Fruit fly (Drosophila melanogaster) whole organism, pupa: ENCODE measurements around the gene RpL26.

Experiments used
- CG10348 ChIP-seq: fragments of 200-800 bp; sonication (Bioruptor generic); IDR thresholded peaks from 2 replicates; pipeline ENCODE4 v1.3.6; 2022; ENCODE audit warnings: missing biosample characterization, missing genetic modification characterization
- CG12605 ChIP-seq: fragments of 200-800 bp; sonication (Bioruptor generic); IDR thresholded peaks from 2 replicates; pipeline ENCODE4 v1.3.6; 2022; ENCODE audit warnings: missing biosample characterization, missing genetic modification characterization
- CG13204 ChIP-seq: fragments of 200-800 bp; sonication (Bioruptor generic); optimal IDR thresholded peaks from 2 replicates; lab custom pipeline; 2018; ENCODE audit warnings: missing biosample characterization, mild to moderate bottlenecking, missing genetic modification characterization, moderate library complexity
- CG14655 ChIP-seq: fragments of 200-800 bp; sonication (Bioruptor generic); optimal IDR thresholded peaks from 3 replicates; lab custom pipeline; 2017; ENCODE audit warnings: mild to moderate bottlenecking, missing biosample characterization, missing genetic modification reagents, missing genetic modification characterization
- CG15710 ChIP-seq: fragments of 200-800 bp; sonication (Bioruptor generic); optimal IDR thresholded peaks from 2 replicates; lab custom pipeline; 2018; ENCODE audit warnings: missing biosample characterization, mild to moderate bottlenecking, missing genetic modification characterization, moderate library complexity
- CG17806 ChIP-seq: fragments of 200-800 bp; sonication (Bioruptor generic); optimal IDR thresholded peaks from 2 replicates; lab custom pipeline; 2018; ENCODE audit warnings: missing biosample characterization, mild to moderate bottlenecking, missing genetic modification characterization, moderate library complexity
- CG32121 ChIP-seq: fragments of 200-800 bp; sonication (Bioruptor generic); IDR thresholded peaks from 2 replicates; pipeline ENCODE4 v1.3.6; 2022; ENCODE audit warnings: missing biosample characterization, missing genetic modification characterization
- CG34367 ChIP-seq: fragments of 200-800 bp; sonication (Bioruptor generic); optimal IDR thresholded peaks from 2 replicates; lab custom pipeline; 2018; ENCODE audit warnings: missing biosample characterization, mild to moderate bottlenecking, missing genetic modification characterization
- CG4496 ChIP-seq: fragments of 200-800 bp; sonication (Bioruptor generic); IDR thresholded peaks from 3 replicates; pipeline ENCODE4 v1.3.6; 2022; ENCODE audit warnings: missing biosample characterization, missing genetic modification characterization
- CG8301 ChIP-seq: fragments of 200-800 bp; sonication (Bioruptor generic); optimal IDR thresholded peaks from 2 replicates; lab custom pipeline; 2018; ENCODE audit warnings: missing biosample characterization, mild to moderate bottlenecking, missing genetic modification characterization
- CG9948 ChIP-seq: fragments of 200-800 bp; sonication (Bioruptor generic); optimal IDR thresholded peaks from 2 replicates; lab custom pipeline; 2018; ENCODE audit warnings: missing biosample characterization, mild to moderate bottlenecking, missing genetic modification characterization, moderate library complexity
- D1 ChIP-seq: fragments of 200-800 bp; sonication (Bioruptor generic); optimal IDR thresholded peaks from 2 replicates; lab custom pipeline; 2018; ENCODE audit warnings: missing biosample characterization, mild to moderate bottlenecking, missing genetic modification characterization, moderate library complexity
- EcR ChIP-seq: fragments of 200-800 bp; sonication (Bioruptor generic); optimal IDR thresholded peaks from 3 replicates; lab custom pipeline; 2019; ENCODE audit warnings: missing biosample characterization, missing genetic modification characterization, mild to moderate bottlenecking, moderate library complexity, missing genetic modification reagents
- Ets98B ChIP-seq: fragments of 200-800 bp; sonication (Bioruptor generic); IDR thresholded peaks from 2 replicates; pipeline ENCODE4 v1.3.6; 2022; ENCODE audit warnings: missing biosample characterization, missing genetic modification characterization
- Pif1A ChIP-seq: fragments of 200-800 bp; sonication (Bioruptor generic); optimal IDR thresholded peaks from 3 replicates; lab custom pipeline; 2016; ENCODE audit warnings: missing biosample characterization, missing genetic modification characterization
- Pif1B ChIP-seq: fragments of 200-800 bp; sonication (Bioruptor generic); optimal IDR thresholded peaks from 3 replicates; lab custom pipeline; 2016; ENCODE audit warnings: missing biosample characterization, missing genetic modification characterization
- Snoo ChIP-seq: fragments of 200-800 bp; sonication (Bioruptor generic); optimal IDR thresholded peaks from 3 replicates; lab custom pipeline; 2017; ENCODE audit warnings: missing biosample characterization, mild to moderate bottlenecking, missing genetic modification characterization, inconsistent platforms
- fd96Ca ChIP-seq: fragments of 200-800 bp; sonication (Bioruptor generic); IDR thresholded peaks from 3 replicates; pipeline ENCODE4 v1.3.6; 2022; ENCODE audit warnings: missing biosample characterization, missing genetic modification characterization
- gl ChIP-seq: fragments of 200-800 bp; sonication (Bioruptor generic); optimal IDR thresholded peaks from 2 replicates; lab custom pipeline; 2018; ENCODE audit warnings: missing biosample characterization, mild to moderate bottlenecking, missing genetic modification characterization
- rn ChIP-seq: fragments of 200-800 bp; sonication (Bioruptor generic); IDR thresholded peaks from 2 replicates; pipeline ENCODE4 v1.3.6; 2022; ENCODE audit warnings: missing biosample characterization, missing genetic modification characterization

RpL26 gene

DNA sequence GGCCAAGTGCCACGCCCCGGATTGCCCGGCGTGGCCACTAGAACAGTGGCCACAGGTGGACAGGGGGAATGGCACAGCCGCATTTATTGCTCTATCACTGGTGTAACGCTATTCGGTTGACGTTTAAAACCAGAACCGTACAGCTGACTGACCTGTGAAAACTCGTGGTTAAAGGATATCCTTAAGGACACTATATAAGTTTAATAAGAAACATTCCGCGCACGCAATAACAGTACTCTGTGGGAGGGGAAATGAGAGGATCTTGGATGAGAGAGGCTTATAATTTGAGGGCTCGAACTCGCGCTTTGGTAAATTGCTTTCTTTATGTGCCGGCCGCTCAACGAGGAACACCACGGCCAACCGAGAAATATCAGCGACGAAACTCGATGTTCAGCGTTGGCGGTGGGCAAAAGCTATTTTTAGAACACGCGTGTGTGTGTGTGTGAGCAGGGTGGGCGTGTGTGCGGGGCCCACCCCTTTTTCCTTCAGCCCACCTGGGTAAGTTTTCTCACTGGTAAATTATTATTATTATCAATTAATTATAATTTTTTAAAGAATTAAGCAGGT is 2.3 kb upstream of the RpL26 start:
- TF ChIP-seq CG4496 (GFP tag; lab: Robert Waterston, UW), result 0 out of 3 replicates have a peak, but pooled peaks have one; percentile 53
- no peak for TF ChIP-seq CG34367 (tag; lab: Kevin White, UChicago)
- TF ChIP-seq EcR (GFP tag; lab: Kevin White, UChicago), result peak; percentile 51
- TF ChIP-seq rn (GFP tag; lab: Robert Waterston, UW), result no peak

DNA sequence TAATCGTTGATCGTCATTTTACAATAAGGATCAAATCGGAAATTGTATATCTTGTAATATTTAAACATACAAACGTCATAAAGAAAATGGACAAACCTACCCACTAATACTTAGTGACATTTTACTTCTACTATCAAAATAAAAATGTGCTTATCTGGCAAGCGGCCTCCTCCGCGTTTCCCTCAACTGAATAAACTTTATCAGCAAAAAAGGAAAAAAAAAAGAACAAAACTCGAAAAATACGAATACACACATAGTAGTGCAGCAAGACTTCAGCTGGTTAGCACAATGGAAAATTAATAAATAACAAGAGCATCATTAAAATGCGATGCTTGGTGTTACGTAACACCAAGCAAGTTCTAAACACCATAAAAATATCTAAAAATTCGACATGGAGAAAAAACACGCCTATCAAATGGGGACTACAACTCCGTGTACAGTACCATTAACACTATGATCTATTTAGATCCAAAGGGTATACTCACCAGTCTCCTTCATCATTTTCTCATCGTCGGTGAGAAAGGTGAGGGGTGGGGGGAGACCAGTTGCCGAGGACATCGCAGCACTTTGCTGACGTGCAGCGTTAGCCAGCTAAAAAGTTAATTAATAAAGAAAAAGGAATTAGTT is 1.1 kb upstream of the RpL26 start:
- TF ChIP-seq fd96Ca (GFP tag; lab: Robert Waterston, UW), result no peak
- TF ChIP-seq CG12605 (GFP tag; lab: Robert Waterston, UW), result no peak
- 0 out of 3 replicates have a peak, but pooled peaks have one; percentile 5 for TF ChIP-seq CG4496 (GFP tag; lab: Robert Waterston, UW)
- no peak for TF ChIP-seq CG8301 (tag; lab: Kevin White, UChicago)
- TF ChIP-seq D1 (tag; lab: Kevin White, UChicago), result peak; percentile 50
- TF ChIP-seq Pif1A, result no peak
- no peak for TF ChIP-seq CG17806
- TF ChIP-seq CG32121 (GFP tag; lab: Robert Waterston, UW), result no peak
- no peak for TF ChIP-seq CG13204
- no peak for TF ChIP-seq rn (GFP tag; lab: Robert Waterston, UW)
- TF ChIP-seq CG34367 (tag; lab: Kevin White, UChicago), result no peak
- TF ChIP-seq, all 21 proteins: peak for 2

dm6 chr3L:18898086-18898470 is 597 bp upstream of the RpL26 start, which contains the start of gene CG3902:
TSS of gene CG3902 (minus strand) at chr3L:18898293.
- TF ChIP-seq Pif1A (no peak), CG32121 (GFP tag; lab: Robert Waterston, UW) (peak; percentile 37; the same call in 1 of the 2 replicates), gl (tag; lab: Kevin White, UChicago) (no peak), Ets98B (GFP tag; lab: Robert Waterston, UW) (peak; percentile 49; the same call in 1 of the 2 replicates), CG17806 (no peak), Snoo (tag; lab: Kevin White, UChicago) (peak; percentile 25), EcR (GFP tag; lab: Kevin White, UChicago) (peak; percentile 66)

DNA sequence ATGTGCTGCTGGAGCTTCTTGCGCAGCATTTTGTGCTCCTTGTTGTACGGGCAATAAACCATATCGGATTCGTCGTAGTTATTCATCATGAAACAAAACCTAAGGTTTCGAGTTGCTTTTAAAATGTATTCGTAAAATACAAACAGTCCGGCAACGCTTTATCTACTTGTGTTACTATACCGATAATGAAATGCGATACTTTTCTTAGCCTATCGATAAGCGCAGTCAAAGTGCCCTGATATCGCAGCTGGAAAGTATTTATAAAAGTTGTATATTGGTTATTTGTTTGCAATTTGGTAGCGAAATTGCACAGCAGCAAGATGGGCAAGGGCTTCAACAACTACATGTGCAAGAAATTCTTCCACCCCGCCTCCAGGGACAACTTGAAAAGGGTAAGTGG is 2.7 kb downstream of the RpL26 start, which contains the start of the genes arx and CG6843:
arx (minus strand) TSS at position 144 of the 400 bp plus-strand sequence.
CG6843 (plus strand) TSS at position 184 of the 400 bp plus-strand sequence.
- TF ChIP-seq CG4496 (GFP tag; lab: Robert Waterston, UW), result no peak
- TF ChIP-seq gl (tag; lab: Kevin White, UChicago), result no peak
- no peak for TF ChIP-seq CG17806
- no peak for TF ChIP-seq rn (GFP tag; lab: Robert Waterston, UW)
- TF ChIP-seq Pif1B (GFP tag; lab: Kevin White, UChicago), result no peak

- TF ChIP-seq fd96Ca (GFP tag; lab: Robert Waterston, UW), result no peak
- TF ChIP-seq gl (tag; lab: Kevin White, UChicago), result no peak
- TF ChIP-seq Pif1A, result no peak
- TF ChIP-seq CG32121 (GFP tag; lab: Robert Waterston, UW), result no peak
- no peak for TF ChIP-seq CG8301 (tag; lab: Kevin White, UChicago)
- TF ChIP-seq CG4496 (GFP tag; lab: Robert Waterston, UW), result no peak
- no peak for TF ChIP-seq Snoo (tag; lab: Kevin White, UChicago)
- TF ChIP-seq Pif1B (GFP tag; lab: Kevin White, UChicago), result no peak
- TF ChIP-seq, all 21 proteins: peak for 0
Observed at dm6 chr3L:18904772-18905601, 6.3 kb downstream of the RpL26 start, which contains the start of the genes CSN1b and Prp6. TSS of gene CSN1b (minus strand) at chr3L:18904930. TSS of gene Prp6 (plus strand) at chr3L:18905372.

- no peak for TF ChIP-seq CG17806
- TF ChIP-seq CG15710 (tag; lab: Kevin White, UChicago), result no peak
- no peak for TF ChIP-seq Ets98B (GFP tag; lab: Robert Waterston, UW)
- no peak for TF ChIP-seq gl (tag; lab: Kevin White, UChicago)
- no peak for TF ChIP-seq CG14655
- TF ChIP-seq fd96Ca (GFP tag; lab: Robert Waterston, UW), result no peak
- TF ChIP-seq Snoo (tag; lab: Kevin White, UChicago), result no peak
Observed at dm6 chr3L:18911082-18911481, 12.4 kb downstream of the RpL26 start, which contains the start of gene Ir75d. TSS of gene Ir75d (minus strand) at chr3L:18911182.

DNA sequence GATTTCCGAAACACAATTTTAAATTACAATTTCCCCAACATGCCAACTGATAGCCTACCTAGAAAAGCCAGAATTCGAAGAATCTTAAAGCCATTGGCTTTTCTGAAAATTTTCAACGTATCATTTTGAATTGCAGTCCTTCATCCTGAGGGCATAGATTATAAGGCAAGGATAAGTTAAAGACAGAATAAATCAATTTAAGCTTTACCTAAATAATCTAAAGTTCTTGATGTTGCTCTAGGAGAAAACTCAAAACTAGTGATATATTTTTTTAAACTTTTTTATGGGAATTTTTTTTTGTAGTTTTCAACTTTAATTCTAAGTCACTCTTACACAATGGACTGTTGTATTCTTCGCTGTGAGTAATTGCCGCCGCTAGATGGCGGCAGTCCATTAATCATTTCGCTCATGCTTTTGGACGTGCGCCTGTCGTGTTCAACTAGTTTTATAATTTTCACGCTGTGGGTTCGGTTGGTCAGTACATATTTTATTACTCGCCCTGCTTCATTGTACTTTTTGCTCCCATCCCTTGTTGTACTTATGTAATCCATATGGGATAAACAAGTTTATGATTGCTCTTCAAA is 15.5 kb downstream of the RpL26 start, which contains the start of gene COX6AL2:
COX6AL2 (minus strand) TSS at position 51 of the 584 bp plus-strand sequence.
- TF ChIP-seq Pif1B (GFP tag; lab: Kevin White, UChicago), result no peak
- TF ChIP-seq Snoo (tag; lab: Kevin White, UChicago), result no peak
- no peak for TF ChIP-seq CG34367 (tag; lab: Kevin White, UChicago)
- TF ChIP-seq CG15710 (tag; lab: Kevin White, UChicago), result no peak
- no peak for TF ChIP-seq fd96Ca (GFP tag; lab: Robert Waterston, UW)
- no peak for TF ChIP-seq rn (GFP tag; lab: Robert Waterston, UW)
- no peak for TF ChIP-seq CG9948 (tag; lab: Kevin White, UChicago)
- TF ChIP-seq gl (tag; lab: Kevin White, UChicago), result no peak
- no peak for TF ChIP-seq CG10348 (GFP tag; lab: Robert Waterston, UW)
- TF ChIP-seq CG4496 (GFP tag; lab: Robert Waterston, UW), result no peak
- TF ChIP-seq CG13204, result no peak
- no peak for TF ChIP-seq CG17806
- TF ChIP-seq D1 (tag; lab: Kevin White, UChicago), result no peak
- no peak for TF ChIP-seq CG12605 (GFP tag; lab: Robert Waterston, UW)
- no peak for TF ChIP-seq EcR (GFP tag; lab: Kevin White, UChicago)
- no peak for TF ChIP-seq CG8301 (tag; lab: Kevin White, UChicago)
